Fruit fly (Drosophila melanogaster): ENCODE results near the gene CG7201.

- TF ChIP-seq run (tag; optimal IDR thresholded peaks at IDR 0.05) (no peak), twi (tag; optimal IDR thresholded peaks at IDR 0.05) (no peak), CG12155 (GFP tag; optimal IDR thresholded peaks at IDR 0.05) (no peak)
Observed at dm6 chr3L:8286397-8286796, 8.7 kb downstream of the CG7201 start.

Data from whole organism, embryonic.